Fruit fly (Drosophila melanogaster): Measurements from ENCODE around the gene Ip259.

The Ip259 gene

dm6 chr2L:10430802-10431476 lies 22.8 kb downstream of the Ip259 start, which contains the start of the genes Bug22 and TfIIB (continued):
- no peak for TF ChIP-seq CG15011 (GFP tag; optimal IDR thresholded peaks at IDR 0.05)
- TF ChIP-seq ssp (GFP tag; IDR thresholded peaks at IDR 0.05) = peak; percentile 57
- peak; percentile 71; the same call in 1 of the 2 replicates for TF ChIP-seq Xrp1 (GFP tag; IDR thresholded peaks at IDR 0.05)
- TF ChIP-seq Eip74EF (GFP tag; optimal IDR thresholded peaks at IDR 0.05) = peak in 1 of 2 experiments; percentile 56
- peak; percentile 88 for TF ChIP-seq ci (GFP tag; IDR thresholded peaks at IDR 0.05)
- no peak for TF ChIP-seq GATAe (GFP tag; conservative IDR thresholded peaks at IDR 0.05)
- peak; percentile 75 for TF ChIP-seq Ptx1 (GFP tag; IDR thresholded peaks at IDR 0.05)
- no peak for TF ChIP-seq fd102C (GFP tag; optimal IDR thresholded peaks at IDR 0.05)
- TF ChIP-seq Sox100B (GFP tag; optimal IDR thresholded peaks at IDR 0.05) = peak; percentile 39
- peak; percentile 71 for TF ChIP-seq CG1602 (GFP tag; optimal IDR thresholded peaks at IDR 0.05)
- peak; percentile 28 for TF ChIP-seq CG12299 (tag; optimal IDR thresholded peaks at IDR 0.05)
- peak; percentile 83 for TF ChIP-seq Xbp1 (GFP tag; optimal IDR thresholded peaks at IDR 0.05)
- no peak for TF ChIP-seq ac (GFP tag; optimal IDR thresholded peaks at IDR 0.05)
- TF ChIP-seq dysf (GFP tag; IDR thresholded peaks at IDR 0.05) = peak; percentile 63; the same call in 2 of the 3 replicates
- peak; percentile 57 for TF ChIP-seq CG18476 (GFP tag; optimal IDR thresholded peaks at IDR 0.05)
- TF ChIP-seq phol (tag; optimal IDR thresholded peaks at IDR 0.05) = peak; percentile 74
- TF ChIP-seq CG31365 (tag; optimal IDR thresholded peaks at IDR 0.05) = no peak
- TF ChIP-seq CG30403 (GFP tag; optimal IDR thresholded peaks at IDR 0.05) = peak; percentile 88
- peak; percentile 33 for TF ChIP-seq schlank (tag; optimal IDR thresholded peaks at IDR 0.05)
- TF ChIP-seq CG14667 (GFP tag; IDR thresholded peaks at IDR 0.05) = peak; percentile 62
- TF ChIP-seq HLH4C (GFP tag; IDR thresholded peaks at IDR 0.05; ENCODE audit: partially characterized antibody) = 0 out of 3 replicates have a peak, but pooled peaks have one; percentile 33
- peak; percentile 51 for TF ChIP-seq sisA (GFP tag; IDR thresholded peaks at IDR 0.05)
- peak; percentile 28 for TF ChIP-seq Spps (tag; optimal IDR thresholded peaks at IDR 0.05)
- peak; percentile 18 for TF ChIP-seq CG10431 (GFP tag; optimal IDR thresholded peaks at IDR 0.05)
- TF ChIP-seq fd96Cb (tag; optimal IDR thresholded peaks at IDR 0.05) = peak; percentile 29
- TF ChIP-seq CG31388 (GFP tag; optimal IDR thresholded peaks at IDR 0.05) = peak; percentile 36
- peak; percentile 35 for TF ChIP-seq CG18619 (GFP tag; optimal IDR thresholded peaks at IDR 0.05)
- no peak for TF ChIP-seq CG5180 (GFP tag; optimal IDR thresholded peaks at IDR 0.05)
- no peak for TF ChIP-seq CG6654 (GFP tag; optimal IDR thresholded peaks at IDR 0.05)
- TF ChIP-seq wdn (GFP tag; IDR thresholded peaks at IDR 0.05) = peak; percentile 39; the same call in 1 of the 2 replicates
- peak; percentile 66; the same call in 2 of the 3 replicates for TF ChIP-seq Dbx (GFP tag; IDR thresholded peaks at IDR 0.05)
- TF ChIP-seq Lpt (GFP tag; optimal IDR thresholded peaks at IDR 0.05) = no peak
- peak; percentile 25 for TF ChIP-seq her (GFP tag; optimal IDR thresholded peaks at IDR 0.05)
- TF ChIP-seq ftz-f1 (GFP tag; optimal IDR thresholded peaks at IDR 0.05) = peak; percentile 58
- peak; percentile 92 for TF ChIP-seq sens (GFP tag)
- peak; percentile 55 for TF ChIP-seq Six4 (GFP tag; optimal IDR thresholded peaks at IDR 0.05)
- peak; percentile 68 for TF ChIP-seq CG17359 (tag; optimal IDR thresholded peaks at IDR 0.05)
- TF ChIP-seq pfk (GFP tag; optimal IDR thresholded peaks at IDR 0.05) = peak; percentile 93
- no peak for TF ChIP-seq CG6854 (GFP tag; optimal IDR thresholded peaks at IDR 0.05)
- TF ChIP-seq emc (GFP tag; optimal IDR thresholded peaks at IDR 0.05) = no peak
- peak; percentile 50 for TF ChIP-seq CG10654 (GFP tag; optimal IDR thresholded peaks at IDR 0.05)
- no peak for TF ChIP-seq CG6813 (GFP tag; optimal IDR thresholded peaks at IDR 0.05)
- TF ChIP-seq CG43689 (GFP tag; IDR thresholded peaks at IDR 0.05) = no peak
- no peak for TF ChIP-seq cwo (GFP tag; optimal IDR thresholded peaks at IDR 0.05)
- TF ChIP-seq eve (GFP tag; optimal IDR thresholded peaks at IDR 0.05) = no peak
- peak; percentile 48 for TF ChIP-seq HHEX (GFP tag; optimal IDR thresholded peaks at IDR 0.05)
- TF ChIP-seq sima (GFP tag; optimal IDR thresholded peaks at IDR 0.05) = no peak
- peak; percentile 62 for TF ChIP-seq maf-S (GFP tag; optimal IDR thresholded peaks at IDR 0.05)
- peak; percentile 49 for TF ChIP-seq ewg (GFP tag; optimal IDR thresholded peaks at IDR 0.05)
